Worm (Caenorhabditis elegans) whole organism, mixed stage, embryonic: ENCODE data around the gene F31F6.2.

ENCODE experiments used
- M03D4.4 ChIP-seq: sonication (generic microtip); optimal IDR thresholded peaks from 2 replicates; lab custom pipeline; 2017; ENCODE audit warnings: mild to moderate bottlenecking, missing genetic modification characterization, missing compliant biosample characterization
- bed-3 ChIP-seq: fragments of 200-800 bp; sonication (Bioruptor generic); optimal IDR thresholded peaks from 3 replicates; lab custom pipeline; 2018; ENCODE audit warnings: mild to moderate bottlenecking, missing genetic modification characterization, moderate library complexity, missing compliant biosample characterization
- blmp-1 ChIP-seq: fragments of 150-350 bp; optimal IDR thresholded peaks from 2 replicates; lab custom pipeline; 2014; ENCODE audit warnings: missing biosample characterization, missing genetic modification characterization
- ceh-39 ChIP-seq: fragments of 150-350 bp; optimal IDR thresholded peaks from 2 replicates; lab custom pipeline; 2014; ENCODE audit warnings: missing biosample characterization, missing genetic modification characterization
- ceh-43 ChIP-seq: fragments of 200-800 bp; sonication (Bioruptor generic); optimal IDR thresholded peaks from 2 replicates; lab custom pipeline; 2018; ENCODE audit warnings: mild to moderate bottlenecking, missing genetic modification characterization, moderate library complexity, missing compliant biosample characterization
- ceh-83 ChIP-seq: fragments of 200-800 bp; sonication (Bioruptor generic); optimal IDR thresholded peaks from 2 replicates; lab custom pipeline; 2018; ENCODE audit warnings: mild to moderate bottlenecking, missing genetic modification characterization, missing compliant biosample characterization
- ces-1 ChIP-seq: fragments of 150-350 bp; optimal IDR thresholded peaks from 2 replicates; lab custom pipeline; 2014; ENCODE audit warnings: missing biosample characterization, missing genetic modification reagents, missing genetic modification characterization
- cnd-1 ChIP-seq: fragments of 200-800 bp; sonication (Bioruptor generic); optimal IDR thresholded peaks from 2 replicates; lab custom pipeline; 2018; ENCODE audit warnings: mild to moderate bottlenecking, missing genetic modification characterization, missing compliant biosample characterization
- flh-1 ChIP-seq: fragments of 200-800 bp; sonication (Bioruptor generic); optimal IDR thresholded peaks from 2 replicates; lab custom pipeline; 2018; ENCODE audit warnings: mild to moderate bottlenecking, missing genetic modification characterization, moderate library complexity, missing compliant biosample characterization
- ham-2 ChIP-seq: fragments of 200-800 bp; sonication (Bioruptor generic); optimal IDR thresholded peaks from 2 replicates; lab custom pipeline; 2018; ENCODE audit warnings: mild to moderate bottlenecking, missing genetic modification characterization, missing compliant biosample characterization
- hlh-1 ChIP-seq: fragments of 150-350 bp; optimal IDR thresholded peaks from 2 replicates; lab custom pipeline; 2014; ENCODE audit warnings: missing biosample characterization, missing genetic modification reagents, missing genetic modification characterization
- lin-13 ChIP-seq: fragments of 150-350 bp; optimal IDR thresholded peaks from 2 replicates; lab custom pipeline; 2014; ENCODE audit warnings: missing biosample characterization, missing genetic modification characterization
- lin-32 ChIP-seq: fragments of 200-800 bp; sonication (Bioruptor generic); optimal IDR thresholded peaks from 2 replicates; lab custom pipeline; 2018; ENCODE audit warnings: mild to moderate bottlenecking, missing genetic modification characterization, missing compliant biosample characterization
- lsy-2 ChIP-seq: fragments of 150-350 bp; optimal IDR thresholded peaks from 2 replicates; lab custom pipeline; 2014; ENCODE audit warnings: missing biosample characterization, missing genetic modification characterization
- mep-1 ChIP-seq: fragments of 150-350 bp; optimal IDR thresholded peaks from 2 replicates; lab custom pipeline; 2017; ENCODE audit warnings: missing biosample characterization, missing genetic modification reagents, missing genetic modification characterization, inconsistent platforms
- mls-2 ChIP-seq: sonication (generic microtip); optimal IDR thresholded peaks from 2 replicates; lab custom pipeline; 2016; ENCODE audit warnings: mild to moderate bottlenecking, missing genetic modification characterization, moderate library complexity, missing compliant biosample characterization
- nhr-12 ChIP-seq: fragments of 150-350 bp; optimal IDR thresholded peaks from 2 replicates; lab custom pipeline; 2014; ENCODE audit warnings: missing biosample characterization, missing genetic modification characterization
- nhr-2 ChIP-seq: fragments of 150-350 bp; optimal IDR thresholded peaks from 2 replicates; lab custom pipeline; 2014; ENCODE audit warnings: missing biosample characterization, missing genetic modification characterization
- nhr-237 ChIP-seq: fragments of 150-350 bp; optimal IDR thresholded peaks from 2 replicates; lab custom pipeline; 2014; ENCODE audit warnings: missing biosample characterization, missing genetic modification characterization
- nhr-28 ChIP-seq: fragments of 150-350 bp; optimal IDR thresholded peaks from 2 replicates; lab custom pipeline; 2014; ENCODE audit warnings: missing biosample characterization, missing genetic modification characterization
- nhr-76 ChIP-seq: sonication (generic microtip); optimal IDR thresholded peaks from 2 replicates; lab custom pipeline; 2017; ENCODE audit warnings: missing biosample characterization, missing genetic modification characterization
- sem-2 ChIP-seq: fragments of 200-800 bp; sonication (Bioruptor generic); optimal IDR thresholded peaks from 2 replicates; lab custom pipeline; 2018; ENCODE audit warnings: mild to moderate bottlenecking, missing genetic modification characterization, missing compliant biosample characterization
- snpc-4 ChIP-seq: fragments of 150-350 bp; optimal IDR thresholded peaks from 2 replicates; lab custom pipeline; 2014; ENCODE audit warnings: missing biosample characterization, missing genetic modification characterization
- sptf-1 ChIP-seq: sonication (generic microtip); optimal IDR thresholded peaks from 2 replicates; lab custom pipeline; 2017; ENCODE audit warnings: mild to moderate bottlenecking, missing genetic modification characterization, moderate library complexity, missing compliant biosample characterization
- tbx-8 ChIP-seq: fragments of 200-800 bp; sonication (Bioruptor generic); optimal IDR thresholded peaks from 2 replicates; lab custom pipeline; 2018; ENCODE audit warnings: mild to moderate bottlenecking, missing genetic modification characterization, moderate library complexity, missing compliant biosample characterization
- unc-120 ChIP-seq: sonication (generic microtip); optimal IDR thresholded peaks from 2 replicates; lab custom pipeline; 2017; ENCODE audit warnings: missing genetic modification characterization, missing compliant biosample characterization; ENCODE audit not compliant: poor library complexity, severe bottlenecking
- unc-39 ChIP-seq: fragments of 150-350 bp; optimal IDR thresholded peaks from 2 replicates; lab custom pipeline; 2014; ENCODE audit warnings: missing biosample characterization, missing genetic modification characterization
- unc-62 ChIP-seq: fragments of 150-350 bp; optimal IDR thresholded peaks from 2 replicates; lab custom pipeline; 2014; ENCODE audit warnings: missing biosample characterization, missing genetic modification reagents, missing genetic modification characterization
- zip-8 ChIP-seq: fragments of 150-350 bp; optimal IDR thresholded peaks from 2 replicates; lab custom pipeline; 2014; ENCODE audit warnings: missing biosample characterization, missing genetic modification characterization

Gene F31F6.2

ce11 chrX:14894380-14894779, 22.7 kb upstream of the F31F6.2 start:
- TF ChIP-seq bed-3 (GFP tag; lab: Kevin White, UChicago) (no peak), unc-120 (tag; lab: Kevin White, UChicago) (no peak), blmp-1 (no peak), ces-1 (no peak), nhr-76 (no peak), nhr-237 (no peak), lin-13 (tag; lab: Kevin White, UChicago) (no peak), snpc-4 (no peak), ceh-39 (no peak), sem-2 (GFP tag; lab: Kevin White, UChicago) (no peak)

- no peak for TF ChIP-seq ham-2
- TF ChIP-seq tbx-8 = no peak
- TF ChIP-seq ceh-83 (GFP tag; lab: Kevin White, UChicago) = no peak
- no peak for TF ChIP-seq nhr-28
- no peak for TF ChIP-seq unc-39 (tag; lab: Kevin White, UChicago)
- TF ChIP-seq nhr-76 = no peak
- TF ChIP-seq cnd-1 (tag; lab: Kevin White, UChicago) = no peak
- no peak for TF ChIP-seq M03D4.4 (tag; lab: Kevin White, UChicago)
Measured at ce11 chrX:14888188-14888587, 16.5 kb upstream of the F31F6.2 start, which contains the start of gene daf-6. daf-6 (plus strand) TSS chrX:14888488.

DNA sequence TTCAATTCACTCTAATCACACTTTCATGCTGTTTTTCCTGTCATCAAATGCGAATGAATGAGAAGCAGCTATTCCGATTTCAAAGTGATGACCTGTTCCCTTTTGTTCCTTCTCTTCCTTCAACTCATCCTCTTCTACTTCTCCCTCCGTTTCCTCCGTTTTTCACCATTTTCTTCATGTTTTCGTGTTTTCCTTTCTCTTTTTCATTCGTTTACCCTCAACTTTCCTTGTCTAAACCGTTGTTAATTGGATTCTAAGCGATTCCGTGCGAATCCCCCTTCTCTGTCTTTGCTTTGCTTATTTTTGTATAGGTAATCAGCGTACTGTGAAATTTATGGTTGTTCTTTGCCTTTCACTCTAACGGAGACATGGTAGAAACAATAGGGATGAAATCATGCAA, 14.2 kb upstream of the F31F6.2 start:
- TF ChIP-seq lin-13 (tag; lab: Kevin White, UChicago) (no peak), sptf-1 (tag; lab: Kevin White, UChicago) (peak; percentile 32), ham-2 (no peak), mep-1 (tag; lab: Kevin White, UChicago) (no peak), nhr-12 (tag; lab: Kevin White, UChicago) (no peak), lsy-2 (tag; lab: Kevin White, UChicago) (no peak), nhr-237 (no peak), zip-8 (tag; lab: Kevin White, UChicago) (no peak)

DNA sequence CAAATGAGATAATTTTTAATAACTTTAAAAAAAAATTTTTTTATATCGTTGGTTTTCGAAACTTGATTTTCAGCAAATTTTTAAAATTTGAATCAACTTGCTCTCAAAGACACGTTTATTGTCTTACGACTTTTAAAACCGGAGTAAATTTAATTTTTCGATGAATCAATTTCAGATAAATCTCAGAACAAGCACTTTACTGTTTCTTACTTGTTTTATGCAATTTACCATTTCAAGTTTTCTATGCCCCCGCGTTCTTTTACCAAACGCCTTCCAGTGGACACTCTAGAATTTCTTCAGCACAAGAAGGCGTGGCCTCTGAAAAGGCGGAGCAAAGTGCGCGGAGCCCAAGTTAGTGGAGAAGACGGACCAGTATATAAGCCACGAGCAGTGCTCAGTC, 9.4 kb upstream of the F31F6.2 start, which contains the start of gene flp-8:
flp-8 (plus strand) TSS at position 301 of the 400 bp plus-strand sequence.
- TF ChIP-seq hlh-1 (tag; lab: Kevin White, UChicago) = no peak
- TF ChIP-seq flh-1 (GFP tag; lab: Kevin White, UChicago) = no peak
- TF ChIP-seq ham-2 = no peak
- TF ChIP-seq blmp-1 = no peak
- TF ChIP-seq ceh-83 (GFP tag; lab: Kevin White, UChicago) = no peak
- TF ChIP-seq ceh-39 = no peak
- no peak for TF ChIP-seq sptf-1 (tag; lab: Kevin White, UChicago)
- TF ChIP-seq unc-62 (GFP tag; lab: Kevin White, UChicago) = no peak
- TF ChIP-seq unc-120 (tag; lab: Kevin White, UChicago) = no peak
- TF ChIP-seq ceh-43 = no peak

DNA sequence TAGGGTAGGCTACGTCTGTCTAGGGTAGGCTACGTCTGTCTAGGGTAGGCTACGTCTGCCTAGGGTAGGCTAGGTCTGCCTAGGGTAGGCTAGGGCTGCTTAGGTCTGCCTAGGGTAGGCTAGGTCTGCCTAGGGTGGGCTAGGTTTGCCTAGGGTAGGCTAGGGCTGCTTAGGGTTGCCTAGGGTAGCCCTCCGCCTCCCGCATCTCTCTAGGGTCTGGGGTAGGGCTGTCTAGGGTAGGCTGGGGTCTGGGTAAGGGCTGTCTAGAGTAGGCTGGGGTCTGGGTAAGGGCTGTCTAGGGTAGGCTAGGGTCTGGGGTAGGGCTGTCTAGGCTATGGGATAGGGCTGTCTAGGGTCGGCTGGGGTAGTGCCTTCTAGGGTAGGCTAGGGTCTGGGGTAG, 6.0 kb upstream of the F31F6.2 start:
- TF ChIP-seq ceh-83 (GFP tag; lab: Kevin White, UChicago) (peak; percentile 41), ham-2 (no peak)
- TF ChIP-seq, all 35 proteins: peak for 1

DNA sequence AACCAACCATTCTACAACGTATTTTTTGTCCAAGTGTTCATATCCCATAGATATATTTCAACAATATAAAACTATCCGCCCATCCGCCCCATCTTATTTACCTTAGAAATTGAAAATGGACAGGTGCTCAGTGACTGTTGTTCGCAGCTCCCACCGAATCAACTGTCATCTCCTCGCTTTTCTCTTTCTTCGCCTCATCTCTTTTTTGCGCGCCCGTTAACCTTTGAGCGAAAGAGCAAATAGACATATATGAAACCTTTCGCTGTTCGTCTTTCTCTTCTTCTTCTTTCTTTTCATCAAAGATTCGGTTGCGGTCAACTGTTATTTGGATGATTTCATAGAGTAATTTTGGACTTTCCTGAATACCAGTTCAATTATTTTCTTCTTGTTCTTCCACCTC, 4.0 kb upstream of the F31F6.2 start, which contains the start of gene sssh-1:
sssh-1 (plus strand) TSS at position 301 of the 400 bp plus-strand sequence.
- TF ChIP-seq mep-1 (tag; lab: Kevin White, UChicago) (no peak), hlh-1 (tag; lab: Kevin White, UChicago) (no peak), mls-2 (tag; lab: Kevin White, UChicago) (no peak), tbx-8 (no peak), nhr-237 (no peak), lin-13 (tag; lab: Kevin White, UChicago) (no peak), lin-32 (GFP tag; lab: Kevin White, UChicago) (no peak), nhr-2 (no peak), bed-3 (GFP tag; lab: Kevin White, UChicago) (no peak)
- TF ChIP-seq, all 35 proteins: peak for 0
